Worm (Caenorhabditis elegans) whole organism, mixed stage, embryonic: Measurements from ENCODE around the gene snt-7.

Experiments used
- M03D4.4 ChIP-seq: sonication (generic microtip); optimal IDR thresholded peaks from 2 replicates; lab custom pipeline; 2017; ENCODE audit warnings: mild to moderate bottlenecking, missing genetic modification characterization, missing compliant biosample characterization
- bed-3 ChIP-seq: fragments of 200-800 bp; sonication (Bioruptor generic); optimal IDR thresholded peaks from 3 replicates; lab custom pipeline; 2018; ENCODE audit warnings: mild to moderate bottlenecking, missing genetic modification characterization, moderate library complexity, missing compliant biosample characterization
- blmp-1 ChIP-seq: fragments of 150-350 bp; optimal IDR thresholded peaks from 2 replicates; lab custom pipeline; 2014; ENCODE audit warnings: missing biosample characterization, missing genetic modification characterization
- ceh-39 ChIP-seq: fragments of 150-350 bp; optimal IDR thresholded peaks from 2 replicates; lab custom pipeline; 2014; ENCODE audit warnings: missing biosample characterization, missing genetic modification characterization
- ceh-43 ChIP-seq: fragments of 200-800 bp; sonication (Bioruptor generic); optimal IDR thresholded peaks from 2 replicates; lab custom pipeline; 2018; ENCODE audit warnings: mild to moderate bottlenecking, missing genetic modification characterization, moderate library complexity, missing compliant biosample characterization
- ceh-83 ChIP-seq: fragments of 200-800 bp; sonication (Bioruptor generic); optimal IDR thresholded peaks from 2 replicates; lab custom pipeline; 2018; ENCODE audit warnings: mild to moderate bottlenecking, missing genetic modification characterization, missing compliant biosample characterization
- ces-1 ChIP-seq: fragments of 150-350 bp; optimal IDR thresholded peaks from 2 replicates; lab custom pipeline; 2014; ENCODE audit warnings: missing biosample characterization, missing genetic modification reagents, missing genetic modification characterization
- cnd-1 ChIP-seq: fragments of 200-800 bp; sonication (Bioruptor generic); optimal IDR thresholded peaks from 2 replicates; lab custom pipeline; 2018; ENCODE audit warnings: mild to moderate bottlenecking, missing genetic modification characterization, missing compliant biosample characterization
- drap-1 ChIP-seq: fragments of 200-800 bp; sonication (Bioruptor generic); optimal IDR thresholded peaks from 3 replicates; lab custom pipeline; 2018; ENCODE audit warnings: mild to moderate bottlenecking, missing genetic modification characterization, missing compliant biosample characterization
- elt-1 ChIP-seq: sonication (generic microtip); optimal IDR thresholded peaks from 2 replicates; lab custom pipeline; 2017; ENCODE audit warnings: missing genetic modification characterization, mild to moderate bottlenecking, missing compliant biosample characterization, antibody characterized with exemption, moderate library complexity, borderline replicate concordance; ENCODE audit not compliant: insufficient read depth
- elt-3 ChIP-seq: fragments of 150-350 bp; optimal IDR thresholded peaks from 2 replicates; lab custom pipeline; 2014; ENCODE audit warnings: missing biosample characterization, missing genetic modification characterization
- flh-1 ChIP-seq: fragments of 200-800 bp; sonication (Bioruptor generic); optimal IDR thresholded peaks from 2 replicates; lab custom pipeline; 2018; ENCODE audit warnings: mild to moderate bottlenecking, missing genetic modification characterization, moderate library complexity, missing compliant biosample characterization
- ham-2 ChIP-seq: fragments of 200-800 bp; sonication (Bioruptor generic); optimal IDR thresholded peaks from 2 replicates; lab custom pipeline; 2018; ENCODE audit warnings: mild to moderate bottlenecking, missing genetic modification characterization, missing compliant biosample characterization
- lin-13 ChIP-seq: fragments of 150-350 bp; optimal IDR thresholded peaks from 2 replicates; lab custom pipeline; 2014; ENCODE audit warnings: missing biosample characterization, missing genetic modification characterization
- lin-32 ChIP-seq: fragments of 200-800 bp; sonication (Bioruptor generic); optimal IDR thresholded peaks from 2 replicates; lab custom pipeline; 2018; ENCODE audit warnings: mild to moderate bottlenecking, missing genetic modification characterization, missing compliant biosample characterization
- lsy-2 ChIP-seq: fragments of 150-350 bp; optimal IDR thresholded peaks from 2 replicates; lab custom pipeline; 2014; ENCODE audit warnings: missing biosample characterization, missing genetic modification characterization
- mab-5 ChIP-seq: fragments of 150-350 bp; optimal IDR thresholded peaks from 2 replicates; lab custom pipeline; 2014; ENCODE audit warnings: missing biosample characterization, missing genetic modification characterization
- mep-1 ChIP-seq: fragments of 150-350 bp; optimal IDR thresholded peaks from 2 replicates; lab custom pipeline; 2017; ENCODE audit warnings: missing biosample characterization, missing genetic modification reagents, missing genetic modification characterization, inconsistent platforms
- mls-2 ChIP-seq: sonication (generic microtip); optimal IDR thresholded peaks from 2 replicates; lab custom pipeline; 2016; ENCODE audit warnings: mild to moderate bottlenecking, missing genetic modification characterization, moderate library complexity, missing compliant biosample characterization
- nhr-12 ChIP-seq: fragments of 150-350 bp; optimal IDR thresholded peaks from 2 replicates; lab custom pipeline; 2014; ENCODE audit warnings: missing biosample characterization, missing genetic modification characterization
- nhr-2 ChIP-seq: fragments of 150-350 bp; optimal IDR thresholded peaks from 2 replicates; lab custom pipeline; 2014; ENCODE audit warnings: missing biosample characterization, missing genetic modification characterization
- nhr-237 ChIP-seq: fragments of 150-350 bp; optimal IDR thresholded peaks from 2 replicates; lab custom pipeline; 2014; ENCODE audit warnings: missing biosample characterization, missing genetic modification characterization
- pha-4 ChIP-seq: fragments of 150-350 bp; optimal IDR thresholded peaks from 2 replicates; lab custom pipeline; 2018; ENCODE audit warnings: missing biosample characterization, missing genetic modification reagents, missing genetic modification characterization
- sem-2 ChIP-seq: fragments of 200-800 bp; sonication (Bioruptor generic); optimal IDR thresholded peaks from 2 replicates; lab custom pipeline; 2018; ENCODE audit warnings: mild to moderate bottlenecking, missing genetic modification characterization, missing compliant biosample characterization
- snpc-4 ChIP-seq: fragments of 150-350 bp; optimal IDR thresholded peaks from 2 replicates; lab custom pipeline; 2014; ENCODE audit warnings: missing biosample characterization, missing genetic modification characterization
- sptf-1 ChIP-seq: sonication (generic microtip); optimal IDR thresholded peaks from 2 replicates; lab custom pipeline; 2017; ENCODE audit warnings: mild to moderate bottlenecking, missing genetic modification characterization, moderate library complexity, missing compliant biosample characterization
- tbx-8 ChIP-seq: fragments of 200-800 bp; sonication (Bioruptor generic); optimal IDR thresholded peaks from 2 replicates; lab custom pipeline; 2018; ENCODE audit warnings: mild to moderate bottlenecking, missing genetic modification characterization, moderate library complexity, missing compliant biosample characterization
- unc-120 ChIP-seq: sonication (generic microtip); optimal IDR thresholded peaks from 2 replicates; lab custom pipeline; 2017; ENCODE audit warnings: missing genetic modification characterization, missing compliant biosample characterization; ENCODE audit not compliant: poor library complexity, severe bottlenecking
- unc-39 ChIP-seq: fragments of 150-350 bp; optimal IDR thresholded peaks from 2 replicates; lab custom pipeline; 2014; ENCODE audit warnings: missing biosample characterization, missing genetic modification characterization
- unc-62 ChIP-seq: fragments of 150-350 bp; optimal IDR thresholded peaks from 2 replicates; lab custom pipeline; 2014; ENCODE audit warnings: missing biosample characterization, missing genetic modification reagents, missing genetic modification characterization

Gene snt-7

ce11 chrX:15160923-15161322 is 38.0 kb downstream of the snt-7 start:
- TF ChIP-seq lsy-2 (tag; lab: Kevin White, UChicago) (no peak), pha-4 (tag; lab: Kevin White, UChicago) (no peak), tbx-8 (no peak), M03D4.4 (tag; lab: Kevin White, UChicago) (no peak), blmp-1 (tag; lab: Kevin White, UChicago) (no peak), flh-1 (GFP tag; lab: Kevin White, UChicago) (no peak), elt-3 (tag; lab: Kevin White, UChicago) (no peak), drap-1 (GFP tag; lab: Kevin White, UChicago) (no peak), bed-3 (GFP tag; lab: Kevin White, UChicago) (no peak), ceh-39 (no peak), nhr-237 (tag; lab: Kevin White, UChicago) (no peak), ham-2 (GFP tag; lab: Kevin White, UChicago) (no peak), unc-39 (no peak), lin-32 (GFP tag; lab: Kevin White, UChicago) (no peak), sem-2 (GFP tag; lab: Kevin White, UChicago) (no peak), lin-13 (tag; lab: Kevin White, UChicago) (no peak), sptf-1 (no peak)
- TF ChIP-seq, all 35 proteins: peak for 0

- TF ChIP-seq M03D4.4 (tag; lab: Kevin White, UChicago) (no peak), mls-2 (tag; lab: Kevin White, UChicago) (no peak), nhr-12 (tag; lab: Kevin White, UChicago) (no peak), sptf-1 (no peak), ceh-83 (GFP tag; lab: Kevin White, UChicago) (no peak), unc-120 (no peak)
Measured at ce11 chrX:15159362-15159761, 39.6 kb downstream of the snt-7 start.

ce11 chrX:15158699-15159312 is 40.1 kb downstream of the snt-7 start, which contains the start of gene C11G10.1:
C11G10.1 (minus strand) TSS chrX:15158749.
- TF ChIP-seq elt-1 (no peak), mab-5 (no peak), lin-13 (tag; lab: Kevin White, UChicago) (no peak), nhr-12 (tag; lab: Kevin White, UChicago) (no peak), pha-4 (tag; lab: Kevin White, UChicago) (no peak), mep-1 (tag; lab: Kevin White, UChicago) (no peak), M03D4.4 (tag; lab: Kevin White, UChicago) (no peak)

ce11 chrX:15157854-15158253 is 41.1 kb downstream of the snt-7 start:
- TF ChIP-seq flh-1 (GFP tag; lab: Kevin White, UChicago) = no peak
- TF ChIP-seq ceh-39 = no peak
- TF ChIP-seq drap-1 (GFP tag; lab: Kevin White, UChicago) = no peak
- TF ChIP-seq nhr-2 (tag; lab: Kevin White, UChicago) = no peak
- TF ChIP-seq ces-1 (GFP tag; lab: Kevin White, UChicago) = no peak
- TF ChIP-seq lsy-2 (tag; lab: Kevin White, UChicago) = no peak
- TF ChIP-seq lin-13 (tag; lab: Kevin White, UChicago) = no peak
- no peak for TF ChIP-seq unc-62 (GFP tag; lab: Kevin White, UChicago)
- TF ChIP-seq snpc-4 (tag; lab: Kevin White, UChicago) = no peak
- no peak for TF ChIP-seq ceh-43 (GFP tag; lab: Kevin White, UChicago)
- TF ChIP-seq cnd-1 (tag; lab: Kevin White, UChicago) = no peak
- TF ChIP-seq nhr-237 (tag; lab: Kevin White, UChicago) = no peak
- no peak for TF ChIP-seq ham-2 (GFP tag; lab: Kevin White, UChicago)
- TF ChIP-seq unc-120 = no peak
- no peak for TF ChIP-seq bed-3 (GFP tag; lab: Kevin White, UChicago)
- no peak for TF ChIP-seq M03D4.4 (tag; lab: Kevin White, UChicago)
- TF ChIP-seq tbx-8 = no peak
- TF ChIP-seq, all 35 proteins: peak for 0

- peak; percentile 91 for TF ChIP-seq ces-1 (GFP tag; lab: Kevin White, UChicago)
- TF ChIP-seq elt-1 = no peak
Measured at ce11 chrX:15155054-15155453, 43.9 kb downstream of the snt-7 start.
